Worm (Caenorhabditis elegans): ENCODE results near the gene Y73C8C.10.

The Y73C8C.10 gene

DNA sequence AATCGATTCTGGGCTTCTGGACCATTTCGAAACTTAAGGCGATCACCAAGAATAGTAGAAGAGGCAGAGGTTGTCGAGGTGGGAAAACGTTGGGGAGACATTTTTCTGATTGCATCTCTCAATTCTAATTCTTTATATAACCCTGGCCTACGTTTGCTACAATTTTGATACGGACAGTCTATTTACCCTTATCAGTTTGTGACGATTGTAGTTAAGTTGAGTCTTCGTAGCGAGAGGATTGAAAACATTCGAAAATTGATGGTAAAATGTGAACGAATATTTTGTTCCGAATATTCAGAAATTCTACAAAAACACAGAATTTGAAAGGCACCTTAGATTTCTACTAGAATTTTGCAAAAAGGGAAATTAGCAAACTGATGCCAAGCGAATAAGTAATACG lies at the start of gene Y73C8C.10:
Gene Y73C8C.10 (minus strand): TSS at position 101 of the 400 bp plus-strand sequence.
- TF ChIP-seq ceh-19 (GFP tag; optimal IDR thresholded peaks at IDR 0.05): no peak
- no peak for TF ChIP-seq fkh-6 (tag; optimal IDR thresholded peaks at IDR 0.05)
- no peak for TF ChIP-seq ztf-16 (tag; optimal IDR thresholded peaks at IDR 0.05)
- no peak for TF ChIP-seq Y22D7AL.16 (tag; optimal IDR thresholded peaks at IDR 0.05)
- TF ChIP-seq ceh-48 (tag; optimal IDR thresholded peaks at IDR 0.05): no peak
- no peak for TF ChIP-seq syd-9 (tag; optimal IDR thresholded peaks at IDR 0.05)
- no peak for TF ChIP-seq madf-2 (tag; optimal IDR thresholded peaks at IDR 0.05)
- TF ChIP-seq ceh-2 (tag; optimal IDR thresholded peaks at IDR 0.05): no peak
- no peak for TF ChIP-seq sox-4 (tag; optimal IDR thresholded peaks at IDR 0.05)
- no peak for TF ChIP-seq ama-1 (optimal IDR thresholded peaks at IDR 0.05)
- no peak for TF ChIP-seq nhr-232 (tag; optimal IDR thresholded peaks at IDR 0.05)
- no peak for TF ChIP-seq zip-5 (tag; optimal IDR thresholded peaks at IDR 0.05)
- no peak for TF ChIP-seq unc-3 (GFP tag; conservative IDR thresholded peaks at IDR 0.05)
- no peak for TF ChIP-seq unc-3 (tag; optimal IDR thresholded peaks at IDR 0.05)
- TF ChIP-seq hlh-8 (tag; optimal IDR thresholded peaks at IDR 0.05): no peak

DNA sequence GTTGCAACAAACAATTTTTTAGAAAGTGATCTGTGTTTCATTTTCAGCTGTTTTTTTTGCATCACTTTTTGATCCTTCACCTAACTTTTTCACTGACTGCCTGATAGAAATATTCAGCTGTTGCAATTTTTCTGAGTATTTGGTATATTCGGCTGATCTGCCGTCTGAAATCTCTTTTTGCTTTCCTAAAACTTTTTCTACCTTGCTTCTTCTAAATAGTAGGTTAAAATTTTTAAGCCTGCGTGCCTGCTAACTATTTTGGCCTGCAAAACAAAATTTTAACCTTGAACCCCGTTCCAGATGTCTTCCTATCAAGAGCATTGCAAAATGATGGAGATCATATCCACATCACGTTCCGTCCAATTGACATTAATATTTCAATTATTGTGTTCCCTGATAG lies 48.6 kb upstream of the Y73C8C.10 start, which contains the start of gene srab-8:
Gene srab-8 (plus strand): TSS at position 301 of the 400 bp plus-strand sequence.
- TF ChIP-seq pqm-1 (tag; optimal IDR thresholded peaks at IDR 0.05) (no peak), T23F11.4 (GFP tag; optimal IDR thresholded peaks at IDR 0.05) (no peak), lin-11 (tag; optimal IDR thresholded peaks at IDR 0.05) (no peak), ceh-34 (tag; optimal IDR thresholded peaks at IDR 0.05) (no peak), nhr-232 (tag; optimal IDR thresholded peaks at IDR 0.05) (no peak), fkh-6 (tag; optimal IDR thresholded peaks at IDR 0.05) (no peak), ceh-45 (GFP tag; IDR thresholded peaks at IDR 0.05) (no peak), K02D7.2 (tag; optimal IDR thresholded peaks at IDR 0.05) (no peak), dmd-4 (tag; optimal IDR thresholded peaks at IDR 0.05; ENCODE audit: borderline replicate concordance) (no peak), hlh-6 (tag; optimal IDR thresholded peaks at IDR 0.05) (no peak), ahr-1 (tag; optimal IDR thresholded peaks at IDR 0.05) (no peak), ceh-2 (tag; optimal IDR thresholded peaks at IDR 0.05) (no peak), ceh-6 (GFP tag; optimal IDR thresholded peaks at IDR 0.05) (no peak)

DNA sequence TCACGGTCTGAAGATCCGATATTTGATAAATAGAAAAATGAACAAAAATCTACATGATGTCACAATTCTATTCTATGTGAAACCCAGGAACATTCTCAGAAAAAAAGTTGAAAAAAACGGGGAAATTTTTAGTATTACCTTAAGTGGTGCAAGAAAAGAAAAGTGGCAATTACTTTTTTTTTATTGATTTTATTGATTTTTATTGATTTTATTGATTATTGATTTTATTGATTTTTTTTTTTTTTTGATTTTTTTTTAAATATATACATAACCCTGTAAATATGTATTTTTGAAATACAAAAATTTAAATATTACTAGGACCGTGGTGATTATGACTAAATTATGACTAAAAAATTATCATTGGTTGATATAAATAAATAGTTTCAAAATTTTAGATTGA lies 44.1 kb upstream of the Y73C8C.10 start:
- no peak for TF ChIP-seq syd-9 (tag; optimal IDR thresholded peaks at IDR 0.05)
- no peak for TF ChIP-seq nhr-11 (tag; optimal IDR thresholded peaks at IDR 0.05)
- TF ChIP-seq sdc-2 (tag; optimal IDR thresholded peaks at IDR 0.05): no peak
- TF ChIP-seq pha-2 (tag; optimal IDR thresholded peaks at IDR 0.05): no peak
- TF ChIP-seq fkh-10 (GFP tag; optimal IDR thresholded peaks at IDR 0.05): no peak
- TF ChIP-seq hlh-15 (tag; optimal IDR thresholded peaks at IDR 0.05): no peak
- TF ChIP-seq lin-11 (tag; optimal IDR thresholded peaks at IDR 0.05): no peak
- no peak for TF ChIP-seq pha-4 (tag; optimal IDR thresholded peaks at IDR 0.05)
- no peak for TF ChIP-seq rnt-1 (tag; optimal IDR thresholded peaks at IDR 0.05)

DNA sequence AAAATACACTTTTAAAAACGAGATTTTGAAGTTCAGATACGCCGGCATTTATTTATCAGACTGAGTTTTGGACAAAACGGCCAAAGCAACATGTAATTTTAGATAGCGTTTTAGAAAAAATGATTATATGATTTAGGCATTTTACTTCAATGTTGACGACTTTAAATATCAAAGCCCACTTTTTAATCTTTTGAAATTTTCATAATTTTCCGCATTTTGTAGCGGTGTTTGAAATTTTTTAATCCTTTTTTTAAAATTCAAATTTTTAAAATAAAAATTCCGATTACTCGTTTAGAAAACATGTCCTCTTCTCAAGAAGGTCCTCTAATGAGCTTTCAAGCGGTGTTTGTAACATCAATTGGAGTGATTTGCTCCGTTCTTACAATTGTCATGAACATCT lies 42.3 kb upstream of the Y73C8C.10 start, which contains the start of gene srbc-6:
Gene srbc-6 (plus strand): TSS at position 301 of the 400 bp plus-strand sequence.
- TF ChIP-seq ceh-19 (GFP tag; optimal IDR thresholded peaks at IDR 0.05): no peak
- no peak for TF ChIP-seq syd-9 (tag; optimal IDR thresholded peaks at IDR 0.05)
- no peak for TF ChIP-seq ceh-31 (tag; optimal IDR thresholded peaks at IDR 0.05)
- TF ChIP-seq dmd-4 (tag; optimal IDR thresholded peaks at IDR 0.05; ENCODE audit: borderline replicate concordance): no peak
- no peak for TF ChIP-seq K09A11.1 (tag; optimal IDR thresholded peaks at IDR 0.05; ENCODE audit: insufficient read depth)
- TF ChIP-seq ama-1 (optimal IDR thresholded peaks at IDR 0.05): no peak
- TF ChIP-seq unc-86 (tag; optimal IDR thresholded peaks at IDR 0.05): no peak
- TF ChIP-seq zip-5 (tag; optimal IDR thresholded peaks at IDR 0.05): no peak
- TF ChIP-seq pag-3 (tag; optimal IDR thresholded peaks at IDR 0.05; ENCODE audit: borderline replicate concordance): no peak
- TF ChIP-seq ref-2 (tag; optimal IDR thresholded peaks at IDR 0.05): no peak
- no peak for TF ChIP-seq pros-1 (tag; optimal IDR thresholded peaks at IDR 0.05)
- TF ChIP-seq fkh-6 (tag; optimal IDR thresholded peaks at IDR 0.05): no peak
- no peak for TF ChIP-seq nhr-232 (tag; optimal IDR thresholded peaks at IDR 0.05)
- TF ChIP-seq odd-2 (tag; optimal IDR thresholded peaks at IDR 0.05): no peak
- no peak for TF ChIP-seq ahr-1 (tag; optimal IDR thresholded peaks at IDR 0.05)
- TF ChIP-seq eyg-1 (tag; optimal IDR thresholded peaks at IDR 0.05): no peak
- TF ChIP-seq rnt-1 (tag; optimal IDR thresholded peaks at IDR 0.05): no peak
- no peak for TF ChIP-seq lin-11 (tag; optimal IDR thresholded peaks at IDR 0.05)
